Worm (Caenorhabditis elegans) whole organism, dauer: Measurements from ENCODE around the gene F58E1.13.

Experiments used
- unc-62 ChIP-seq: sonication (generic microtip); optimal IDR thresholded peaks from 2 replicates; lab custom pipeline; 2017; ENCODE audit warnings: missing biosample characterization, missing genetic modification reagents, missing genetic modification characterization

Gene F58E1.13

DNA sequence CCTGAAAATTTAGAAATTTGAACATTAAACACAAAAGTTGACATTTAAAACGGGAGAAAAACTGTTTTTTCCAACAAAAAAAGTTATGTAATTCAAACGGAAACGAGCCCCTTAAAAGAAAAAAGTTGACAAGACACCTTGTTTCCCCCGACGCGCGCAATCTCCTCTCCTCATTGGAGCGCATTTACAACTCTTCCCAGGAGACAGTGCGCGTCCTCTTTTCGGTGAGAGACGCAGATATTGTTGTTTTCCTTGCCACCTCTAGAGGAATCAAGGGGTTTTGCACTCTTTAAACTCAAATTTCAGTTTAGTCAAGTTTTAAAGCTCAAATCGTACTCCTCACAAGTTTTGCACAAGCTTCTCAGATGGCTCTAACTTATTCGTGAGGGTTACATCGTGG is at the start of gene F58E1.13:
Gene F58E1.13, minus strand, starts transcription at position 12 of the 400 bp plus-strand sequence.
- TF ChIP-seq unc-62 (GFP tag; lab: Kevin White, UChicago), result no peak

DNA sequence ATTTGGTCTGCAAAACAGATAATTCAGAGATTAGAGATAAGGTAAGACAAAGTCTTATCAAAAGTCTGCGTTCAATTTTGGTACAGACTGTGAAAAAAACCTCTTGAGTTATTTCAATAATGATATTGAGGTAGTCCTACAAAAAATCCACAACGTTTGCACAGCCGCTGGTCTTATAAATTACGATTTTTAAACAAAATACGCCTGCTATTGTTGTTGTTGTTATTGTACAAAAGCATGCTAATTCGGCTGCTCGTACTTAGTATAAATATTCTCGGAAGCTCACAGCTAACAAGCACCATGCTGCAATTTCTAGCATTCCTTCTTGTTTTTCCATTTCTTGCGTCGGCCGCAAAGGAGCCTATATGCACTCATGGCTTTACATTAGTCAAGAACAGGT is 48.5 kb upstream of the F58E1.13 start, which contains the start of gene clec-19:
Gene clec-19, plus strand, starts transcription at position 301 of the 400 bp plus-strand sequence.
- no peak for TF ChIP-seq unc-62 (GFP tag; lab: Kevin White, UChicago)

DNA sequence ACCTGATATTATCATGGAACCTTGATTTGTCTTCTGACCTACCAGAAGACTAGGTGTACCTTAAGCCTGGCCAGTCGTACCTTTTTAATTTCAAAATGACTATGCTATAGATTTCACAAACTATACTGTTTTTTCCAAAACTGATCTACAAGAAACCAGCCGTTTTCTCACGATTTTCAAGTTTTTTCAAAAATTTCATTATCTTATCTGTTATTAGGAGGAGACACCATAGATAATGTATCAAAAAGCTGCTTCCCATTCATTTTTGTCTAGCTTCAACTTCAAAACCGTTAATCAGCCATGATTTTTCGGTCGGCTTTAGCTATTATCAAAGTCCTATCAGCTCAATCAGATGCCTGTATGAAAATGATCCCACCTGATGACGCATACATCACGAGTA is 46.9 kb upstream of the F58E1.13 start, which contains the start of gene F36H5.12:
Gene F36H5.12, plus strand, starts transcription at position 301 of the 400 bp plus-strand sequence.
- no peak for TF ChIP-seq unc-62 (GFP tag; lab: Kevin White, UChicago)

DNA sequence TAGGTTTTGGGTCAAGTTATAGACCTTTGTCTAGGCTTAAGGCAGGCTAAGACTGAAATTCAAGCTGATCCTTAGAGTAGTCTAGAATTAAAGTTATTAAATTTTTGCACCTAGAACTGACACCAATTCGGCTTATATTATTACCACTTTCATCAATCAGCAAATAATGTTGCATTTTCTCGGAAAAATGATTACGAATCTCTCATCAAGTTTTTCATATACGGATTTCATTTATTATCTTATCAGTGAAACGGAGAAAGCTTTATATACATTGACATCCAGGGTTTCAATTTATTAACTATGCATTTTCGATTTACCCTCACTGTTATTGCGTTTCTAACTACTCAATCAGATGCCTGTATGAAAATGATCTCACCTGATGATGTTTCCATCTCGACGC is 45.6 kb upstream of the F58E1.13 start, which contains the start of gene K07G6.1:
Gene K07G6.1, plus strand, starts transcription at position 301 of the 400 bp plus-strand sequence.
- no peak for TF ChIP-seq unc-62 (GFP tag; lab: Kevin White, UChicago)

DNA sequence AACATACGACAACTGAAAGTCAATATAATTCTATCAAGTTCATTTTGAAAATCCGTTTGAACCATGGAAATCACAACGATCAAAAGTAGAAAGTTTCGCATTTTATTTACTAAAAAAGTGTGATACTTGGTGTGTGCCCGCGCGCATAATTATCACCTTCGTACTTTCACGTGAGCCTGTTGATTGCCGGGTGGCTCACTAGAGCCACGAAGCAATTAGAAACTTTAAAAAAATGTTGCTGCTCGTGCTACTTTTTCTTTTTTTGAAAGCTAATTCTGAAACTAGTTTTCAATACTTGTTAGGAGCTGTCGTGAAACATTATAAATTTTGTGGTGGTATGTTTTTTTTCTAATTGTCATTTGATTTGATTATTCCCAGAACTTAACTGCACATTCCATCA is 43.2 kb upstream of the F58E1.13 start, which contains the start of the genes irld-9 and irld-33:
Gene irld-9, minus strand, starts transcription at position 101 of the 400 bp plus-strand sequence.
Gene irld-33, plus strand, starts transcription at position 209 of the 400 bp plus-strand sequence.
- no peak for TF ChIP-seq unc-62 (GFP tag; lab: Kevin White, UChicago)

DNA sequence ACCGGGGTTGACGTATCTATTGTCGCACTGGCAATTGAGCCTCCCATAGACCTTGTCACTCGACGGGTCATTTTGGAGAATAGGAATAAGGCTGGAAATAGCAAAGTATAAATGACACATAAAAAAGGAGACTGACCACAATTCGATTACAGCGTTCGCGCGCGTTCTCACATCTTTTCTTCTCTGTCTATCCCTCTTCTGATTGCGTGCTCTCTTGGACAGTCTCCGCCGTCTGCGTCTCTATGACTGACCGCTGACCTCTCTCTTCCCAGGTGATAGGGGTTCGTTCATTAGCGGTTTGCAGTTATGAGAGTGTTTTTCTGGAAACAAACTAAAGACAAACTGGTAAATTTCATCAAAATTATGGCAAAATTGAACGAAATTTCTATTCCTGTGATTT is 40.7 kb upstream of the F58E1.13 start, which contains the start of gene ceh-83:
Gene ceh-83, minus strand, starts transcription at position 181 of the 400 bp plus-strand sequence.
- TF ChIP-seq unc-62 (GFP tag; lab: Kevin White, UChicago), result no peak

DNA sequence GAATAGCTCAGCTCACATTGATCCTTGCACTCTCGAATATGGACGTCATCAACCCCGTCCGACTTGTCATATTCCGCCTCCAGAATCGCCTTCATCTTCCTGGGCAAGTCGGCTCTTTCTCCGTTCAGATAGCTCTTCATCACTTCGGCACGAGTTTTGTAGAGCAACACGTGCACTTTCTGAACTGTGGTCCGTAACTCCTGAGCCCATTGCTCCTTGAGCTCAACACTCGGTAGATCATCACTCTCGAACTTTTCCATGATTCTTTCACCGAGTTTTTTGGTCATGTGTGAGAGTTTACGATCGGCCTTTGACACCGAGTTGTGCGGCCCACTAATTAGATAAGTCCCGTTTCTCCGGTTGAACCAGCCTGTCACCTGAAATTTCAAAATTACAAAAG is 39.5 kb upstream of the F58E1.13 start:
- TF ChIP-seq unc-62 (GFP tag; lab: Kevin White, UChicago), result no peak

DNA sequence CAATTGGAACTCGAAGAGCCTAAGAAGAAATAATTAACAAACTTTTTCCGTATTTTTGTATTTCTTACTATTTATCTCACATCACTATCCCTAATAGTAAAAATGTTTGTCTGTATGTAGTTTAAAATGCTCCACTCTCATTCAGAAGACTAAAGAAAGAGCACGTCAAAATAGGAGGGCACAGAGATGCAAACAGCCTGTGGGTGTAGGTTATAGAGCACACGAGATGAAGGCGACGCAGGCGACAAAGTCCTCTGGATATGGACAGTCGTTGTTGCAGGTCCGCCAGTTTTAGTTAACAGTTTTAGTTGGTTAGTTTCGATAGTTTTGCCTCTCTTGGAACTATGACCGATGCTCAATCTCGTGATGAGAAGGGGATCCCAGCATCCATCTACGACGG is 36.3 kb upstream of the F58E1.13 start, which contains the start of gene ceh-82:
Gene ceh-82, plus strand, starts transcription at position 301 of the 400 bp plus-strand sequence.
- no peak for TF ChIP-seq unc-62 (GFP tag; lab: Kevin White, UChicago)

DNA sequence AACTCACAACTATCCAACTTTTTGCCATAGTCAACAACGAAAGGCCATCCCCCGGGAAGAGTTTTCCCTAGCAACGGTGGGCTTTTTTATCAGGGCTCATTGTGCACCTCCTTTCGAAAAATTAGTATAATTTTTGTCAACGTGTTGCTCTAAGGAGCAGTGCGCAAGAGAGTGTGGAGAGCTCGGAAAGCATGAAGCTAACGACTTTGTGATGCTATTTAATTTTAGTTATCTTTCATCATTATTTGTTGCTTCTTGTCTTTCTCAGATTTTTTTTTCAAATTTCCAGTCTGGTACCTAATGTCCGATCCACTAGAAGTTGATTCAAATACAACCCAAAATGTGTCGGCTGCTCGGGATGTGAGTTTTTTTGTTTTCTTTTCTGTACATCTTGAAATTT is 34.4 kb upstream of the F58E1.13 start, which contains the start of gene ceh-81:
Gene ceh-81, plus strand, starts transcription at position 301 of the 400 bp plus-strand sequence.
- no peak for TF ChIP-seq unc-62 (GFP tag; lab: Kevin White, UChicago)

DNA sequence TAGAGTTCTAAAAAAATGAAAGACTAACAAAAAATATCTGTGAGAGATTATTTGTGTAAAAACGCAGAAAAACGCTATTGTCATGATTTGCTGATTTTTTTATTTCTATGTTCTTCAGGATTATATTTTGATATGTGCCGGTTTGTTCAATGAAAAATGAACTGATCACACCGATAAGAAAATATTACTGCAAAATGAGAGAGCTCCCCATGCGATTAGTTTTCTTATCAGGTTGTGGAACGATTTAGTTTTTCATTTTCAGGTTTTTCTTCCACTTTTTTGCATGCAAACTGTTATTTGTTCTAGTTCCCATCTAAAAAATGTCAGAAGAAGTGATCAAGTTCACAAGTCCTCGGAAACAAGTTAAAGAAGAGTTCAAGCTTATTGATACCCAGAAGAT is 32.6 kb upstream of the F58E1.13 start, which contains the start of gene btb-9:
Gene btb-9, plus strand, starts transcription at position 254 of the 400 bp plus-strand sequence.
- TF ChIP-seq unc-62 (GFP tag; lab: Kevin White, UChicago), result no peak

DNA sequence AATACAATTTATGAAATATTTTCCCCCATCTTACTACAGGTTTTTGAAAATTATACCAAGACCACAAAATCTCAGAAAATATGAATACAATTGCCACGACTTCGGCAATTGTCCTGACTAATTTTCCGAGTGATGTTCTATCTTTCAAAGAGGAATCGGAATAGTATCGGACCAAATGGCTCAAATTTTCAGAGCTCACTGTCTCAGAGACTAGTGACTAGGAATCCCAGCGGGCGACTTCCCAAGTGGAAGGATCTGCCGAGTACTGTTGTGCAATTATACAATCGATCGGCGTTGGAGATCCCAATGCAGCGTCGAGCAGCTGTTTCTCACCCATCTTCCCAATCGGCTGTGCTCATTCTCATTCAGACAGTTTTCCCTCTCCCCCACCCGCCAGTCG is 30.1 kb upstream of the F58E1.13 start, which contains the start of gene F45C12.17:
Gene F45C12.17, plus strand, starts transcription at position 377 of the 400 bp plus-strand sequence.
- TF ChIP-seq unc-62 (GFP tag; lab: Kevin White, UChicago), result no peak

DNA sequence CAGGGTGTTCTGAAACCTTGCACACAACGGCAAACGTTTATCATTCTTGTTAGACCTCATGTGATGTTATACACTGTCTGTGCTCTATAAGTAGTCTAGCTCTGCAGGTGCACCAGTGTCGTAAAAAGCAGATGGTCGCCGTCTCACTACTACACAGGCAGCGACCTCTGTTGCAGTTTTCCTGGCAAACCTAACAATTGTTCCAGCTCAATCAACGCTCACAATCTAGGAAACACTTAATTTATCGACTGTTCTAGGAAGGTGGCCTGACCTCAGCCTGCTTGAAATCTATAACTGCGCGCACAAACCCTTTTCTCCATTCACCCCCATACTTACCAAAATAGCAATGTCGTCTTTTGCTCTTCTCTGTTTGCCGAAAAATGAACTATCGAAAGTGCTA is 28.6 kb upstream of the F58E1.13 start, which contains the start of gene fbxb-11:
Gene fbxb-11, plus strand, starts transcription at position 301 of the 400 bp plus-strand sequence.
- no peak for TF ChIP-seq unc-62 (GFP tag; lab: Kevin White, UChicago)

DNA sequence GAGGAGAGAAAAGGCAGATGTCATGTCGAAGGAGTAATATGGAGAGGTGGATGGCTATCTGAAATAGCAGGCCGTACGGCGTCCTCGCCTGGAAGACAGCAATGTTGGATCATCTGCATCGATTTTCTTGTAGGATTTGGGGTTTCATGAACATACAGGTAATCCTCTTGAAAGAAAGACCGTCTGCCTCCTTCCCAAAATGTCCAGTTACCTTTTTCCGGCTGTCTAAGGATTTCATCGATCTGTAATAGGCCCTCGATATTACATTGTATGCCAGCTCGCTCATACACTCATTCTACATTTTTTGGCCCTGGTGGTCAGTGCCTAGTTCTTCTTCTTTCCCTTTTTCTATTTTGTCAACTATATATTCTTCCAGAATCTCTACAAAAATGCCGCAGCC is 26.7 kb upstream of the F58E1.13 start, which contains the start of the genes fbxb-5 and btb-8:
Gene fbxb-5, minus strand, starts transcription at position 101 of the 400 bp plus-strand sequence.
Gene btb-8, plus strand, starts transcription at position 377 of the 400 bp plus-strand sequence.
- TF ChIP-seq unc-62 (GFP tag; lab: Kevin White, UChicago), result no peak

DNA sequence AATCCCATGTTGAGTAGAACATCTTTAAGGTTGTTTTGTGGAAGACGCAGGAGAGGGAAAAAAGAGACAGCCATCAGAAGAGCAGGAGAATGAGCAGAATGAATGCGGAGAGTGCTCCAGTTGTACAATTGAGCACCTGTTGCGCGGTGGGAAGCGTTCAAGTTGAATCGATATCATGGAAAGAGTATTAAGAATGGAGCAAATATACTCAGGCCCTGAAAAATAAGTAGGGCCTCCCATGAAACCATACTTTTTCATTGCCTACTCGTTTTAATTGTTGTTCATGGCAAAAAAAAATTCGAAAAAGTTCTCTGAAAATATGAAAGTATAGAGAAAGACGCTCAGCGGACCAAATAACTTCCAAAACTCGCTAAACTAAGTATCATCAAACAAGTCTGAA is 23.5 kb upstream of the F58E1.13 start, which contains the start of gene fbxb-48:
Gene fbxb-48, minus strand, starts transcription at position 101 of the 400 bp plus-strand sequence.
- no peak for TF ChIP-seq unc-62 (GFP tag; lab: Kevin White, UChicago)

DNA sequence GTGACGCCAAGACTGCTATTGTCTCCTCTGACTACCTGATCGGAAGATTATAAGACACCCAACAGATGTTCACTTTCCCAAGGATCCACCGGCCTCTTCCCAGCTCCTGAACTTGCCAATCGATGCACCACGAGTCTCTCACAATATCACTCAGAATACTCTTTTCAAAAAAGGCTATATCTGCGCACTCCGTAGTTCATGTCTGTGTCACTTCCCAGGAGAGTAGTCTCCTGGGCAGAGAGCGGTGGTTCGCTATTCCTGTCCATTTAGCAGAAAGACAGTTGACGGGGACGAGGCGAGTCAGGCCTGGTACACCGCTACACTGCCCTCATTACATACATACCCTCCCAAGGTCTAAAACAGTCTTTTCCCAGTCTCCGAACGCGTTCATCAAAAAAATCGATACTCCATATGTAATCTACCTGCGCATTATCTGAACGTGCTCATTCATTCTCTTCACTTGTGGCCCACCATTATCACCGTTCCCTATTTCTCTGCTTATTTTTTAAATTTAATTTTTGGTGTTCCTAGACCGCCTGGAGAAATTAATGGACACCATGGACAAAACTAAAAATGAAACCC is 19.2 kb upstream of the F58E1.13 start, which contains the start of gene btb-6:
Gene btb-6, plus strand, starts transcription at position 532 of the 582 bp plus-strand sequence.
- TF ChIP-seq unc-62 (GFP tag; lab: Kevin White, UChicago), result no peak

DNA sequence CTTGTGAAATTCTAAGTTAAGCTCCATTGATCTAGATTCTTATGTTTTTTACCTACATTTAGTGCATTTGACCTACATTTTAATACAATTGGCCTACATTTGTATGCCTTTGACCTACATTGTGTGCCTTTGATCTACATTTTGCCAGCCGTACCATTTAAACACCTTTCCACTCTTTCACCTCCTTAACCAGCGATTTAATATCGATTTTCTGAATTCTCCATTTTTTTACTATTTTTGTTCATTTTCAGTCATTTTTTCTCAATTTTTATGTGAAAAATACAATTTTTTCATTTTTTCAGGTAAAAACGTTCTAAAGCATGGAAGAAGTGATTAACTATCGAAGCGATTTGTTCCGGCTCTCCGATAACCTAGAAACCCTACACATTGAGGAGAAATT is 17.3 kb upstream of the F58E1.13 start, which contains the start of gene btb-7:
Gene btb-7, plus strand, starts transcription at position 301 of the 400 bp plus-strand sequence.
- no peak for TF ChIP-seq unc-62 (GFP tag; lab: Kevin White, UChicago)
